Worm (Caenorhabditis elegans) whole organism, L4 larva: Measurements from ENCODE around the gene sprr-2.

Source experiments
- F26F4.8 ChIP-seq: fragments of 200-800 bp; sonication (Bioruptor generic); conservative IDR thresholded peaks from 2 replicates; pipeline ENCODE4 v1.3.6; 2022; ENCODE audit warnings: missing genetic modification characterization, missing compliant biosample characterization
- Y105C5A.15 ChIP-seq: fragments of 200-800 bp; sonication (Bioruptor generic); IDR thresholded peaks from 2 replicates; pipeline ENCODE4 v1.3.6; 2022; ENCODE audit warnings: missing genetic modification characterization, missing compliant biosample characterization
- arid-1 ChIP-seq: fragments of 200-800 bp; sonication (Bioruptor generic); conservative IDR thresholded peaks from 2 replicates; pipeline ENCODE4 v1.3.6; 2022; ENCODE audit warnings: missing genetic modification reagents, missing genetic modification characterization, missing compliant biosample characterization
- ceh-28 ChIP-seq: fragments of 150-350 bp; optimal IDR thresholded peaks from 2 replicates; lab custom pipeline; 2014; ENCODE audit warnings: missing biosample characterization, missing genetic modification reagents, missing genetic modification characterization
- ctbp-1 ChIP-seq: fragments of 200-800 bp; sonication (Bioruptor generic); IDR thresholded peaks from 2 replicates; pipeline ENCODE4 v1.3.6; 2022; ENCODE audit warnings: missing genetic modification reagents, missing genetic modification characterization, missing compliant biosample characterization
- daf-12 ChIP-seq: fragments of 150-350 bp; optimal IDR thresholded peaks from 2 replicates; lab custom pipeline; 2014; ENCODE audit warnings: missing biosample characterization, missing genetic modification reagents, missing genetic modification characterization
- daf-16 ChIP-seq, 3 experiments: sonication (generic microtip); optimal IDR thresholded peaks; 2 replicates each; lab custom pipeline; 2016 to 2017; ENCODE audit warnings: missing genetic modification characterization in 3 of 3, missing genetic modification reagents in 3 of 3, mild to moderate bottlenecking in 2 of 3, missing compliant biosample characterization in 2 of 3, missing biosample characterization in 1 of 3, moderate library complexity in 1 of 3
- daf-8 ChIP-seq: fragments of 200-800 bp; sonication (Bioruptor generic); IDR thresholded peaks from 2 replicates; pipeline ENCODE4 v1.3.6; 2022; ENCODE audit warnings: missing genetic modification characterization, missing compliant biosample characterization
- dmd-6 ChIP-seq: fragments of 200-800 bp; sonication (Bioruptor generic); IDR thresholded peaks from 2 replicates; pipeline ENCODE4 v1.3.6; 2022; ENCODE audit warnings: missing genetic modification reagents, missing genetic modification characterization, missing compliant biosample characterization
- dmd-8 ChIP-seq: fragments of 200-800 bp; sonication (Bioruptor generic); IDR thresholded peaks from 2 replicates; pipeline ENCODE4 v1.3.6; 2022; ENCODE audit warnings: missing genetic modification characterization, missing compliant biosample characterization
- dve-1 ChIP-seq: sonication (generic microtip); optimal IDR thresholded peaks from 2 replicates; lab custom pipeline; 2017; ENCODE audit warnings: antibody characterized with exemption, mild to moderate bottlenecking, missing genetic modification characterization, missing compliant biosample characterization; ENCODE audit not compliant: insufficient read depth
- hlh-11 ChIP-seq: fragments of 200-800 bp; sonication (Bioruptor generic); optimal IDR thresholded peaks from 2 replicates; lab custom pipeline; 2018; ENCODE audit warnings: mild to moderate bottlenecking, missing genetic modification characterization, missing compliant biosample characterization
- hlh-30 ChIP-seq: sonication (generic microtip); optimal IDR thresholded peaks from 2 replicates; lab custom pipeline; 2017; ENCODE audit warnings: antibody characterized with exemption, mild to moderate bottlenecking, missing genetic modification characterization, missing compliant biosample characterization; ENCODE audit not compliant: insufficient read depth
- jun-1 ChIP-seq: fragments of 150-350 bp; optimal IDR thresholded peaks from 2 replicates; lab custom pipeline; 2014; ENCODE audit warnings: missing biosample characterization, missing genetic modification reagents, missing genetic modification characterization
- lin-1 ChIP-seq: fragments of 200-800 bp; sonication (Bioruptor generic); IDR thresholded peaks from 2 replicates; pipeline ENCODE4 v1.3.6; 2022; ENCODE audit warnings: missing genetic modification reagents, missing genetic modification characterization, missing compliant biosample characterization
- lin-13 ChIP-seq: fragments of 150-350 bp; optimal IDR thresholded peaks from 2 replicates; lab custom pipeline; 2014; ENCODE audit warnings: missing biosample characterization, missing genetic modification reagents, missing genetic modification characterization
- lin-38 ChIP-seq: fragments of 200-800 bp; sonication (Bioruptor generic); IDR thresholded peaks from 2 replicates; pipeline ENCODE4 v1.3.6; 2022; ENCODE audit warnings: missing genetic modification reagents, missing genetic modification characterization, missing compliant biosample characterization
- lin-39 ChIP-seq: fragments of 150-350 bp; optimal IDR thresholded peaks from 2 replicates; lab custom pipeline; 2014; ENCODE audit warnings: missing biosample characterization, missing genetic modification reagents, missing genetic modification characterization
- lsy-2 ChIP-seq, 2 experiments: fragments of 150-350 bp in 1 of 2; sonication (generic microtip) in 1 of 2; optimal IDR thresholded peaks; 2 replicates each; lab custom pipeline; 2014 to 2017; ENCODE audit warnings: missing biosample characterization in 2 of 2, missing genetic modification characterization in 2 of 2
- mdl-1 ChIP-seq, 2 experiments: fragments of 150-350 bp in 1 of 2; sonication (generic microtip) in 1 of 2; optimal IDR thresholded peaks; 2 replicates each; lab custom pipeline; 2014 to 2017; ENCODE audit warnings: missing biosample characterization in 2 of 2, missing genetic modification characterization in 2 of 2
- mdt-29 ChIP-seq: fragments of 200-800 bp; sonication (Bioruptor generic); IDR thresholded peaks from 2 replicates; pipeline ENCODE4 v1.3.6; 2022; ENCODE audit warnings: missing genetic modification reagents, missing genetic modification characterization, missing compliant biosample characterization
- mep-1 ChIP-seq: fragments of 150-350 bp; sonication (generic microtip); optimal IDR thresholded peaks from 3 replicates; lab custom pipeline; 2014; ENCODE audit warnings: missing biosample characterization, missing genetic modification characterization
- mes-2 ChIP-seq: sonication (generic microtip); optimal IDR thresholded peaks from 2 replicates; lab custom pipeline; 2016; ENCODE audit warnings: missing genotype, mild to moderate bottlenecking, missing genetic modification characterization, missing compliant biosample characterization; ENCODE audit not compliant: poor library complexity, severe bottlenecking
- nhr-10 ChIP-seq: fragments of 150-350 bp; optimal IDR thresholded peaks from 2 replicates; lab custom pipeline; 2014; ENCODE audit warnings: missing biosample characterization, missing genetic modification characterization
- nhr-102 ChIP-seq: sonication (generic microtip); optimal IDR thresholded peaks from 2 replicates; lab custom pipeline; 2016; ENCODE audit warnings: mild to moderate bottlenecking, missing genetic modification characterization, moderate library complexity, missing compliant biosample characterization
- nhr-28 ChIP-seq: fragments of 150-350 bp; optimal IDR thresholded peaks from 2 replicates; lab custom pipeline; 2014; ENCODE audit warnings: missing biosample characterization, missing genetic modification characterization
- nhr-41 ChIP-seq: fragments of 200-800 bp; sonication (Bioruptor generic); IDR thresholded peaks from 2 replicates; pipeline ENCODE4 v1.3.6; 2022; ENCODE audit warnings: missing genetic modification reagents, missing genetic modification characterization, missing compliant biosample characterization
- nhr-42 ChIP-seq: fragments of 200-800 bp; sonication (Bioruptor generic); IDR thresholded peaks from 2 replicates; pipeline ENCODE4 v1.3.6; 2022; ENCODE audit warnings: missing genetic modification characterization, missing compliant biosample characterization
- nhr-48 ChIP-seq: sonication (generic microtip); optimal IDR thresholded peaks from 2 replicates; lab custom pipeline; 2016; ENCODE audit warnings: mild to moderate bottlenecking, missing genetic modification characterization, missing compliant biosample characterization
- nhr-76 ChIP-seq: fragments of 150-350 bp; optimal IDR thresholded peaks from 2 replicates; lab custom pipeline; 2014; ENCODE audit warnings: missing biosample characterization, missing genetic modification characterization
- nhr-77 ChIP-seq: fragments of 150-350 bp; optimal IDR thresholded peaks from 2 replicates; lab custom pipeline; 2014; ENCODE audit warnings: missing biosample characterization, missing genetic modification characterization
- pha-4 ChIP-seq, 2 experiments: fragments of 150-350 bp in 1 of 2; fragments of 200-800 bp in 1 of 2; sonication (Bioruptor generic) in 1 of 2; IDR thresholded peaks in 1 of 2; optimal IDR thresholded peaks in 1 of 2; 2 replicates each; pipeline versions ENCODE4 v1.3.6 to Lab custom; 2014 to 2022; ENCODE audit warnings: missing genetic modification characterization in 2 of 2, missing genetic modification reagents in 2 of 2, missing biosample characterization in 1 of 2, missing compliant biosample characterization in 1 of 2
- pqm-1 ChIP-seq: sonication (generic microtip); optimal IDR thresholded peaks from 2 replicates; lab custom pipeline; 2017; ENCODE audit warnings: missing biosample characterization, missing genetic modification characterization
- rbr-2 ChIP-seq: sonication (generic microtip); optimal IDR thresholded peaks from 2 replicates; lab custom pipeline; 2016; ENCODE audit warnings: missing genotype, missing genetic modification characterization, missing compliant biosample characterization
- saeg-2 ChIP-seq: fragments of 200-800 bp; sonication (Bioruptor generic); IDR thresholded peaks from 2 replicates; pipeline ENCODE4 v1.3.6; 2022; ENCODE audit warnings: missing genetic modification reagents, missing genetic modification characterization, missing compliant biosample characterization
- set-16 ChIP-seq: fragments of 200-800 bp; sonication (Bioruptor generic); IDR thresholded peaks from 2 replicates; pipeline ENCODE4 v1.3.6; 2022; ENCODE audit warnings: missing genetic modification reagents, missing genetic modification characterization, missing compliant biosample characterization
- skn-1 ChIP-seq: fragments of 150-350 bp; optimal IDR thresholded peaks from 2 replicates; lab custom pipeline; 2014; ENCODE audit warnings: missing biosample characterization, missing genetic modification characterization
- snpc-4 ChIP-seq: fragments of 150-350 bp; optimal IDR thresholded peaks from 2 replicates; lab custom pipeline; 2014; ENCODE audit warnings: missing biosample characterization, missing genetic modification characterization
- spr-3 ChIP-seq: fragments of 200-800 bp; sonication (Bioruptor generic); optimal IDR thresholded peaks from 2 replicates; lab custom pipeline; 2018; ENCODE audit warnings: mild to moderate bottlenecking, missing genetic modification characterization, missing compliant biosample characterization
- tag-97 ChIP-seq: fragments of 200-800 bp; sonication (Bioruptor generic); IDR thresholded peaks from 2 replicates; pipeline ENCODE4 v1.3.6; 2022; ENCODE audit warnings: missing genetic modification characterization, missing compliant biosample characterization
- tra-1 ChIP-seq: fragments of 200-800 bp; sonication (Bioruptor generic); IDR thresholded peaks from 2 replicates; pipeline ENCODE4 v1.3.6; 2022; ENCODE audit warnings: missing genetic modification reagents, missing genetic modification characterization, missing compliant biosample characterization
- unc-130 ChIP-seq: sonication (generic microtip); optimal IDR thresholded peaks from 2 replicates; lab custom pipeline; 2016; ENCODE audit warnings: missing genetic modification reagents, missing genetic modification characterization, missing compliant biosample characterization
- unc-62 ChIP-seq, 3 experiments: fragments of 150-350 bp in 1 of 3; sonication (generic microtip); optimal IDR thresholded peaks in 2 of 3; peaks in 1 of 3; 1 replicate in 1 of 3; 2 replicates in 2 of 3; lab custom pipeline; 2014 to 2017; ENCODE audit warnings: missing biosample characterization in 3 of 3, missing genetic modification characterization in 3 of 3, missing genetic modification reagents in 3 of 3, missing genotype in 1 of 3
- zip-2 ChIP-seq: fragments of 150-350 bp; optimal IDR thresholded peaks from 2 replicates; lab custom pipeline; 2014; ENCODE audit warnings: missing biosample characterization, missing genetic modification characterization
- ztf-7 ChIP-seq: fragments of 150-350 bp; optimal IDR thresholded peaks from 2 replicates; lab custom pipeline; 2014; ENCODE audit warnings: missing biosample characterization, missing genetic modification characterization

Gene sprr-2

DNA sequence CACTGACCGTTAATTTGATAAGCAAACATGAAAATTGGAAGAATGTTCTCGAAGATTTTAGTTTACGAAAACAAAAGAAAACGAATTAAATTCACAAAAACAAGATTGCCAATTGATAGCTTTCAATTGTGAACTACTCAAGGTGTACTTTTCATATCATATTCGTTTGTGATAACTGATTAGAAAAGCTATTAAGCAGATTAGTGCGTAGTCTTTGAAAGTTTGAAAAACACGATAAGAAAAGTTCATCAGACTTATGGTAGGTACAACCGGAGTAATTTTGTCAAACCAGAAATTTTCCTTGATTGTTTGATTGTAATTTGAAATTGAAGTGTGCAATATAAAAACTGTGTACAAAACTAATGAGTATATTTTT is 5.7 kb upstream of the sprr-2 start:
- TF ChIP-seq Y105C5A.15 (GFP tag; lab: Robert Waterston, UW) (no peak), mes-2 (tag; lab: Kevin White, UChicago) (no peak), spr-3 (GFP tag; lab: Kevin White, UChicago) (no peak), nhr-28 (tag; lab: Kevin White, UChicago) (peak; percentile 16), daf-12 (tag; lab: Kevin White, UChicago) (no peak), mdl-1 (tag; optimal IDR thresholded peaks at IDR 0.05; lab: Kevin White, UChicago) (no peak), daf-8 (GFP tag; lab: Robert Waterston, UW) (no peak), set-16 (no peak), saeg-2 (GFP tag; lab: Robert Waterston, UW) (no peak), hlh-11 (tag; lab: Kevin White, UChicago) (no peak), dve-1 (tag; lab: Kevin White, UChicago) (peak; percentile 34), unc-62 (GFP tag; optimal IDR thresholded peaks at IDR 0.05 in 1 of 2; lab: Kevin White, UChicago) (peak in 1 of 2 experiments; percentile 70), unc-62 (tag; optimal IDR thresholded peaks at IDR 0.05; lab: Kevin White, UChicago) (no peak), nhr-48 (no peak), mdt-29 (GFP tag; lab: Robert Waterston, UW) (no peak), dmd-8 (GFP tag; lab: Robert Waterston, UW) (no peak), nhr-102 (tag; lab: Kevin White, UChicago) (no peak), arid-1 (no peak), skn-1 (no peak), snpc-4 (tag; lab: Kevin White, UChicago) (no peak), dmd-6 (GFP tag; lab: Robert Waterston, UW) (peak; percentile 19; the same call in 1 of the 2 replicates), lin-38 (GFP tag; lab: Robert Waterston, UW) (no peak), nhr-10 (tag; lab: Kevin White, UChicago) (no peak), hlh-30 (tag; lab: Kevin White, UChicago) (no peak), unc-130 (GFP tag; lab: Kevin White, UChicago) (no peak), daf-16 (GFP tag; optimal IDR thresholded peaks at IDR 0.05; lab: Kevin White, UChicago) (no peak), daf-16 (tag; optimal IDR thresholded peaks at IDR 0.05; lab: Kevin White, UChicago) (peak; percentile 74), jun-1 (tag; lab: Kevin White, UChicago) (no peak), zip-2 (no peak), tag-97 (GFP tag; lab: Robert Waterston, UW) (no peak), ceh-28 (no peak), tra-1 (GFP tag; lab: Robert Waterston, UW) (no peak), lin-39 (tag; lab: Kevin White, UChicago) (no peak)
- TF ChIP-seq, all 104 proteins: peak for 5

DNA sequence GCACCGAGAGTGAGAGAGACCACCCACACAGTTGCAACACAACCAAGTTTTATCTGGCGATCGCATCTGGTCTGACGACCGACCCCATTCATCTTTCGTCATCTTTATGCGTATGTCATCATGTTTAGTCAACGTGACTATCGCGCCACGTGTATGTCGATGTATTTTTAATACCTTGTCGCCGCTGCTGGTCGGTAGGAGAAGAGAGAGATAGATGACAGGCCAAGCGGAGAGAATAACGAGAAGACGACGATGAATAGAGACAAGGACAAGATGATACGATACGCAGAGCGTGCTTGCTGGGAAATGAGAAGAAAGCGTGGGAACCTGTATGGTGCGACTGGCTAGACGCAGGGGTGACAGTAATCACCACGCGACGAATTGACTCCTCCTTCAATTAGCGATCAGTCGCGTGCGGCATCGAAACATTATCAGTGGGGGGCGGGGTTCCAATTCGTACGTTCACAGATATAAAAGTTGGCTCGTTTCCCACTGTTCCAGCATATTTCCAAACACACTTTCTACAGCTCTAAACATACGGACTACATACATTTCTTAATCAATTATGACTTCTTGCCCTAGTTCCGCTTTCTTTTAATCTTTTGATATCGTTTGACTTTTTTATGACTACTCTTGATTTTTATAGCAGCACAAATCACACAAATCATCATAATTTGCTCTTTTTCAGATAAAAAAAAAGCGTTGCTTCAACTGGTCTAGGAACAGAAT is 2.8 kb upstream of the sprr-2 start, which contains the start of gene tatn-1:
tatn-1 (plus strand) TSS at position 689 of the 729 bp plus-strand sequence.
- TF ChIP-seq jun-1 (tag; lab: Kevin White, UChicago): peak; percentile 53
- peak; percentile 94 for TF ChIP-seq nhr-77 (tag; lab: Kevin White, UChicago)
- TF ChIP-seq mdt-29 (GFP tag; lab: Robert Waterston, UW): 0 out of 2 replicates have a peak, but pooled peaks have one; percentile 27
- peak; percentile 47 for TF ChIP-seq rbr-2 (tag; lab: Kevin White, UChicago)
- TF ChIP-seq tra-1 (GFP tag; lab: Robert Waterston, UW): peak; percentile 85
- no peak for TF ChIP-seq F26F4.8 (GFP tag; lab: Robert Waterston, UW)
- peak; percentile 39 for TF ChIP-seq ztf-7 (tag; lab: Kevin White, UChicago)
- TF ChIP-seq ctbp-1: no peak
- no peak for TF ChIP-seq nhr-76 (tag; lab: Kevin White, UChicago)
- TF ChIP-seq pqm-1: peak; percentile 51
- peak; percentile 30 for TF ChIP-seq lin-13 (GFP tag; lab: Kevin White, UChicago)
- TF ChIP-seq mep-1 (tag; lab: Kevin White, UChicago): peak; percentile 40
- no peak for TF ChIP-seq daf-8 (GFP tag; lab: Robert Waterston, UW)
- peak in 1 of 2 experiments; percentile 56 for TF ChIP-seq daf-16 (GFP tag; optimal IDR thresholded peaks at IDR 0.05; lab: Kevin White, UChicago)
- peak; percentile 81 for TF ChIP-seq daf-16 (tag; optimal IDR thresholded peaks at IDR 0.05; lab: Kevin White, UChicago)
- peak; percentile 80; the same call in 1 of the 2 replicates for TF ChIP-seq saeg-2 (GFP tag; lab: Robert Waterston, UW)
- TF ChIP-seq nhr-42 (GFP tag; lab: Robert Waterston, UW): peak; percentile 12; the same call in 1 of the 2 replicates
- TF ChIP-seq nhr-41 (GFP tag; lab: Robert Waterston, UW): peak; percentile 24; the same call in 1 of the 2 replicates
- TF ChIP-seq pha-4 (GFP tag; IDR thresholded peaks at IDR 0.05; lab: Robert Waterston, UW): 0 out of 2 replicates have a peak, but pooled peaks have one; percentile 38
- no peak for TF ChIP-seq pha-4 (tag; optimal IDR thresholded peaks at IDR 0.05; lab: Kevin White, UChicago)
- TF ChIP-seq lsy-2 (tag; optimal IDR thresholded peaks at IDR 0.05; lab: Kevin White, UChicago): peak; percentile 43 to 58
- TF ChIP-seq dmd-6 (GFP tag; lab: Robert Waterston, UW): peak; percentile 97
- peak; percentile 94 to 98 for TF ChIP-seq mdl-1 (tag; optimal IDR thresholded peaks at IDR 0.05; lab: Kevin White, UChicago)
- peak; percentile 50; the same call in 1 of the 2 replicates for TF ChIP-seq set-16
- TF ChIP-seq lin-38 (GFP tag; lab: Robert Waterston, UW): peak; percentile 35
- TF ChIP-seq lin-1 (GFP tag; lab: Robert Waterston, UW): peak; percentile 52
